Worm (Caenorhabditis elegans): ENCODE data around the gene srw-61.
"Not testable (repeated sequence)": the region's sequence is repeated elsewhere in the genome, so short reads cannot be mapped to it uniquely, and the experiment has no call there.

srw-61 gene

DNA sequence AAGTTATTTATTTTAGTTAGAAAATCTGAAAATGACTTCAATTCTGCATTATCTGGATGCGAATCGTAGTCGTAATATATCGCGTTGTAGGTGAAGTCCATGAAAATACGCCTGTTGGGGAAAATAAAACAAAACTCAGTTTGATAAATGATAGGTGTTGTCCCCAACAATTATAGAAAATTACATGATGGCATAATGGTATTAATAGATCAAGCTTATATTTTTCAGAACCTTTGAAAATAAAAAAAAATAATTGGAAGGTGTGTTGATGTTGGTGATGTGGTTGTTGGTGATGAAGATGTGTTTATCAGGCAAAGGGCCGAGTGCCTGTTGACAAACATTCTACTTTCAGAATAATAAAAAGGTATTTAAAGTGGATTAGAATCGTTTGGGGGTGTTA, at the start of gene srw-61:
TSS of gene srw-61 (minus strand) at position 101 of the 400 bp plus-strand sequence.
- TF ChIP-seq B0019.2 (GFP tag; conservative IDR thresholded peaks at IDR 0.05), result no peak

DNA sequence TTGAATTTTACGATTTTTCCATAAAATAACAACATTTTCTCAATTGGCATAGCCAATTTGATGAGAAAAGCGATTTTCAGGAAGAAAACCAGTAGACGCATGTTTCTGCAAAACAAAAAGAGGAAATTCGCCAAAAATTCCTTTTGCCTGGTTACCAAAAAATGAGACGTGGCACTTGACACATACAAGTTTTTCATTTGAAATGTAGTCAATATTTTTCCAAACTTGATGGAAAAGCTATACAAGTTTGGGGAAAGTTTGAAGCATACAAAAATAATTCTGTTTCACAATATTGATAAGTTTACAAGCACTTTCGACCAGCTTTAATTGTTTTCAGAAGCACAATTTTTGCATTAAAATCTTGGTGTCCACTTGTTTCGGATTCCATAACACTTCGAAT, 42.2 kb upstream of the srw-61 start, which contains the start of gene clec-191:
TSS of gene clec-191 (minus strand) at position 101 of the 400 bp plus-strand sequence.
- TF ChIP-seq snpc-1.3 (tag; optimal IDR thresholded peaks at IDR 0.05; ENCODE audit: insufficient read depth), result no peak
- no peak for TF ChIP-seq F37B4.10 (GFP tag; IDR thresholded peaks at IDR 0.05)
- TF ChIP-seq chd-7 (tag; optimal IDR thresholded peaks at IDR 0.05), result no peak
- no peak for TF ChIP-seq gei-17 (GFP tag; optimal IDR thresholded peaks at IDR 0.05)

DNA sequence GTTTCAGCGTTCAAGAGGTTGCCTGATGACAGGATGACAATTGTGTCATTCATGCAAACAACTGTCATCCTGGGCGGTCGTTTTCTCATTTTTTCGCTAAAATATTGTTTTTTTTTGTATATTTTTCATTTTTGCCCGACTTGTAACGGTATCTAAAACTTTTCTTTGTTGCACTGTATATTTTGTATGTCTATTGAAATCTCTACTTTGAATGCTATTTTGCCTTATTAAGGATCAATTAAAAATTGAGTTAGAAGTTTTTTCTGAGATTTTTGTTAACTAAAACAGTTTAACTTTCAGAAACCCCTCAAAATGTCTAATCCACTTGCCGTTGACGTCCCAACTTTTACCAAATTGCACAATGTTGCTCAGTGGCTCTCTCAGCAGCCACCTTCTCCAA, 39.4 kb upstream of the srw-61 start, which contains the start of gene ccch-2:
TSS of gene ccch-2 (plus strand) at position 301 of the 400 bp plus-strand sequence.
- no peak for TF ChIP-seq Y53G8AR.9 (GFP tag; conservative IDR thresholded peaks at IDR 0.05)
- no peak for TF ChIP-seq T07F8.4 (tag; optimal IDR thresholded peaks at IDR 0.05)
- TF ChIP-seq F57A8.1 (GFP tag; optimal IDR thresholded peaks at IDR 0.05), result no peak
- TF ChIP-seq cebp-2 (GFP tag; IDR thresholded peaks at IDR 0.05), result no peak
- TF ChIP-seq egl-18 (GFP tag; IDR thresholded peaks at IDR 0.05), result no peak
- TF ChIP-seq B0035.1 (tag; optimal IDR thresholded peaks at IDR 0.05), result no peak
- TF ChIP-seq him-1 (tag; optimal IDR thresholded peaks at IDR 0.05), result no peak
- TF ChIP-seq lir-1 (GFP tag; conservative IDR thresholded peaks at IDR 0.05), result no peak
- no peak for TF ChIP-seq attf-6 (GFP tag; IDR thresholded peaks at IDR 0.05)
- TF ChIP-seq sdz-38 (tag; optimal IDR thresholded peaks at IDR 0.05), result no peak
- TF ChIP-seq fkh-3 (tag; optimal IDR thresholded peaks at IDR 0.05), result no peak

DNA sequence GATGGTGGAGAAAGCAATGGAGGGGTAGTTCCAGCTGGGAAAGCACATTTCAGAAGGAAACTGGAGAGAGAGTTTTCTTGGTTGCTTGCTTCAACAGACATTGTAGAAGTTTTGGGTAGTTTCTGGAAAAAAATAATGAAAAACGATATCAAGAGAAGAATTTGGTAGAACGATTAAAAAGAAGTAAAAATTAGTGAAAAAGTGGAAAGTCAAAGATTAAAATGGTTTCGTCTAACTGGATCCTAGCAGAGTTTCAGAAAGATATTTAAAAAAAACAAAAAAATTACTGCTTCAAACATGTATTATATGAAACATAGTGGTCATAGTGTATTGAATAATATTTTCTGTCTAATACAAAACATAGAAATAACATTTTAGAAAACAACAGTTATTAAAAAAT, 38.8 kb upstream of the srw-61 start, which contains the start of gene F38C2.7:
TSS of gene F38C2.7 (minus strand) at position 101 of the 400 bp plus-strand sequence.
- TF ChIP-seq nhr-80 (tag; optimal IDR thresholded peaks at IDR 0.05), result no peak
- TF ChIP-seq B0019.2 (GFP tag; conservative IDR thresholded peaks at IDR 0.05), result no peak
- no peak for TF ChIP-seq unc-62 (GFP tag; optimal IDR thresholded peaks at IDR 0.05)
- TF ChIP-seq aptf-2 (GFP tag; conservative IDR thresholded peaks at IDR 0.05), result no peak
- TF ChIP-seq sdz-38 (tag; optimal IDR thresholded peaks at IDR 0.05), result no peak

- TF ChIP-seq snpc-4 (GFP tag; optimal IDR thresholded peaks at IDR 0.05) (no peak), snpc-4 (tag; optimal IDR thresholded peaks at IDR 0.05) (peak in 2 of 4 experiments; percentile 12 to 43), madf-8 (GFP tag; conservative IDR thresholded peaks at IDR 0.05) (no peak)
Observed at ce11 chrIV:16270955-16271354, 32.5 kb upstream of the srw-61 start, which contains the start of gene F38C2.4. TSS of gene F38C2.4 (plus strand) at chrIV:16271255.

- TF ChIP-seq rpc-1 (optimal IDR thresholded peaks at IDR 0.05); snpc-4 (GFP tag; optimal IDR thresholded peaks at IDR 0.05): not testable (repeated sequence)
- peak; percentile 51 for TF ChIP-seq rpc-1 (tag; optimal IDR thresholded peaks at IDR 0.05)
- peak; percentile 46; the same call in 1 of the 2 replicates for TF ChIP-seq hmg-1.2 (GFP tag; IDR thresholded peaks at IDR 0.05)
- peak; percentile 79 for TF ChIP-seq tbp1 (GFP tag; optimal IDR thresholded peaks at IDR 0.05)
- TF ChIP-seq B0261.1 (tag; optimal IDR thresholded peaks at IDR 0.05), result peak; percentile 55
- TF ChIP-seq snpc-4 (tag; optimal IDR thresholded peaks at IDR 0.05), result peak in 1 of 4 experiments; percentile 86
- TF ChIP-seq attf-6 (GFP tag; IDR thresholded peaks at IDR 0.05), result peak; percentile 95
Observed at ce11 chrIV:16260262-16260661, 21.8 kb upstream of the srw-61 start.

- no peak for TF ChIP-seq ztf-18 (tag; optimal IDR thresholded peaks at IDR 0.05)
Observed at ce11 chrIV:16257330-16257729, 18.9 kb upstream of the srw-61 start, which contains the start of gene hlh-31. TSS of gene hlh-31 (plus strand) at chrIV:16257630.
